Fruit fly (Drosophila melanogaster) whole organism: ENCODE results near the gene Scsalpha2.

Experiments
- psq ChIP-seq: fragments of >200 bp; optimal IDR thresholded peaks from 2 replicates; lab custom pipeline; 2017
- usp ChIP-seq: fragments of >200 bp; optimal IDR thresholded peaks from 2 replicates; lab custom pipeline; 2017; ENCODE audit warnings: missing biosample characterization, missing genetic modification characterization, mixed read lengths

- TF ChIP-seq psq (no peak), usp (GFP tag; lab: Kevin White, UChicago) (no peak)
Measured at dm6 chr3R:19489963-19490362, 27.1 kb upstream of the Scsalpha2 start.
